Worm (Caenorhabditis elegans) whole organism, midembryonic: Measurements from ENCODE around the gene C48B4.3.

ENCODE experiments used
- T22C8.4 ChIP-seq: fragments of 200-800 bp; sonication (Bioruptor generic); IDR thresholded peaks from 2 replicates; pipeline ENCODE4 v1.3.6; 2022; ENCODE audit warnings: missing genetic modification characterization, missing compliant biosample characterization
- cog-1 ChIP-seq: sonication (generic microtip); optimal IDR thresholded peaks from 2 replicates; lab custom pipeline; 2016; ENCODE audit warnings: missing genetic modification characterization, missing compliant biosample characterization
- flt-1 ChIP-seq: fragments of 200-800 bp; sonication (Bioruptor generic); IDR thresholded peaks from 2 replicates; pipeline ENCODE4 v1.3.6; 2022; ENCODE audit warnings: missing genetic modification characterization, missing compliant biosample characterization
- klf-2 ChIP-seq: fragments of 200-800 bp; sonication (Bioruptor generic); conservative IDR thresholded peaks from 2 replicates; pipeline ENCODE4 v1.3.6; 2022; ENCODE audit warnings: missing genetic modification reagents, missing genetic modification characterization, missing compliant biosample characterization
- med-1 ChIP-seq: sonication (generic microtip); optimal IDR thresholded peaks from 2 replicates; lab custom pipeline; 2017; ENCODE audit warnings: missing genetic modification characterization, mild to moderate bottlenecking, missing compliant biosample characterization, antibody characterized with exemption, missing genetic modification reagents; ENCODE audit not compliant: insufficient read depth
- ref-1 ChIP-seq: fragments of 200-800 bp; sonication (Bioruptor generic); conservative IDR thresholded peaks from 2 replicates; pipeline ENCODE4 v1.3.6; 2022; ENCODE audit warnings: missing genetic modification reagents, missing genetic modification characterization, missing compliant biosample characterization
- tab-1 ChIP-seq: fragments of 200-800 bp; sonication (Bioruptor generic); IDR thresholded peaks from 2 replicates; pipeline ENCODE4 v1.3.6; 2022; ENCODE audit warnings: missing genetic modification characterization, missing compliant biosample characterization
- ztf-23 ChIP-seq: fragments of 200-800 bp; sonication (Bioruptor generic); IDR thresholded peaks from 2 replicates; pipeline ENCODE4 v1.3.6; 2022; ENCODE audit warnings: missing genetic modification reagents, missing genetic modification characterization, missing compliant biosample characterization
- ztf-29 ChIP-seq: fragments of 200-800 bp; sonication (Bioruptor generic); IDR thresholded peaks from 2 replicates; pipeline ENCODE4 v1.3.6; 2022; ENCODE audit warnings: missing genetic modification reagents, missing genetic modification characterization, missing compliant biosample characterization

The C48B4.3 gene

ce11 chrIII:9595563-9595962, 13.4 kb upstream of the C48B4.3 start, which contains the start of gene rom-2:
rom-2 (minus strand) TSS chrIII:9595663.
- TF ChIP-seq tab-1 (GFP tag; lab: Robert Waterston, UW) (no peak), T22C8.4 (GFP tag; lab: Robert Waterston, UW) (no peak), ref-1 (GFP tag; lab: Robert Waterston, UW) (no peak), cog-1 (no peak), flt-1 (GFP tag; lab: Robert Waterston, UW) (no peak), ztf-29 (GFP tag; lab: Robert Waterston, UW) (no peak)

ce11 chrIII:9592118-9592517, 9.9 kb upstream of the C48B4.3 start, which contains the start of gene acox-1.5:
acox-1.5 (minus strand) TSS chrIII:9592192.
- TF ChIP-seq ref-1 (GFP tag; lab: Robert Waterston, UW) (no peak), tab-1 (GFP tag; lab: Robert Waterston, UW) (no peak), flt-1 (GFP tag; lab: Robert Waterston, UW) (no peak), med-1 (GFP tag; lab: Kevin White, UChicago) (no peak), klf-2 (no peak), cog-1 (no peak), ztf-23 (GFP tag; lab: Robert Waterston, UW) (no peak), ztf-29 (GFP tag; lab: Robert Waterston, UW) (no peak), T22C8.4 (GFP tag; lab: Robert Waterston, UW) (no peak)

- TF ChIP-seq T22C8.4 (GFP tag; lab: Robert Waterston, UW) (no peak), med-1 (GFP tag; lab: Kevin White, UChicago) (no peak), ref-1 (GFP tag; lab: Robert Waterston, UW) (no peak), cog-1 (no peak), tab-1 (GFP tag; lab: Robert Waterston, UW) (no peak), ztf-29 (GFP tag; lab: Robert Waterston, UW) (no peak), ztf-23 (GFP tag; lab: Robert Waterston, UW) (no peak), flt-1 (GFP tag; lab: Robert Waterston, UW) (no peak), klf-2 (no peak)
Measured at ce11 chrIII:9590212-9590611, 8.0 kb upstream of the C48B4.3 start.

ce11 chrIII:9585314-9585713, 3.1 kb upstream of the C48B4.3 start:
- TF ChIP-seq klf-2 (no peak), T22C8.4 (GFP tag; lab: Robert Waterston, UW) (no peak), flt-1 (GFP tag; lab: Robert Waterston, UW) (no peak), ztf-23 (GFP tag; lab: Robert Waterston, UW) (no peak), ztf-29 (GFP tag; lab: Robert Waterston, UW) (no peak), ref-1 (GFP tag; lab: Robert Waterston, UW) (no peak), tab-1 (GFP tag; lab: Robert Waterston, UW) (no peak), med-1 (GFP tag; lab: Kevin White, UChicago) (no peak), cog-1 (no peak)

ce11 chrIII:9583224-9583623, 1.0 kb upstream of the C48B4.3 start:
- TF ChIP-seq klf-2 (no peak), med-1 (GFP tag; lab: Kevin White, UChicago) (no peak), flt-1 (GFP tag; lab: Robert Waterston, UW) (no peak), ref-1 (GFP tag; lab: Robert Waterston, UW) (no peak), T22C8.4 (GFP tag; lab: Robert Waterston, UW) (no peak), ztf-29 (GFP tag; lab: Robert Waterston, UW) (no peak), tab-1 (GFP tag; lab: Robert Waterston, UW) (no peak), cog-1 (no peak)

- TF ChIP-seq klf-2 (no peak), ref-1 (GFP tag; lab: Robert Waterston, UW) (no peak), ztf-23 (GFP tag; lab: Robert Waterston, UW) (no peak), flt-1 (GFP tag; lab: Robert Waterston, UW) (no peak), ztf-29 (GFP tag; lab: Robert Waterston, UW) (no peak), T22C8.4 (GFP tag; lab: Robert Waterston, UW) (no peak), cog-1 (no peak), tab-1 (GFP tag; lab: Robert Waterston, UW) (no peak), med-1 (GFP tag; lab: Kevin White, UChicago) (no peak)
Measured at ce11 chrIII:9580039-9580891, 1.9 kb downstream of the C48B4.3 start, which contains the start of gene ced-7. ced-7 (minus strand) TSS chrIII:9580089.

DNA sequence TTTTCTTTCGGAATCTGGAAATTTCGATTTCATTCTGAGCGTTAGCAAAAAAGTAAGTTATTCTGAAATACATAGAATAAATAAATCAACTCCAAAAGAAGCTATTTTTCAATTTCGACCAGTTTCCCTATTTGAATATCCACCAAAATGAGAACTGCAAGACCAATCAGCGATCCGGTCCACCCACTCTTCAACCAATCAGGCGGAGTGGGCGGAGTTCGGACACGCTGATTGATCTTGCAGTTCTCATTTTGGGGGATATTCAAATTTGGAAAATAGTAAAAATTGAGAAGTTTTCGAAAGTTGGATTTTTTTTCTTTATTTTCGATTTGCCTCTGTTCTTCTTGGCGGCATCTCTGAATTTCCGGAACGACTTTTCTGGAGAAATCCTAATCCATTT, 11.3 kb downstream of the C48B4.3 start:
- TF ChIP-seq ref-1 (GFP tag; lab: Robert Waterston, UW) (no peak), T22C8.4 (GFP tag; lab: Robert Waterston, UW) (no peak), ztf-29 (GFP tag; lab: Robert Waterston, UW) (no peak), ztf-23 (GFP tag; lab: Robert Waterston, UW) (no peak), cog-1 (no peak), tab-1 (GFP tag; lab: Robert Waterston, UW) (no peak), flt-1 (GFP tag; lab: Robert Waterston, UW) (no peak), klf-2 (no peak), med-1 (GFP tag; lab: Kevin White, UChicago) (no peak)

DNA sequence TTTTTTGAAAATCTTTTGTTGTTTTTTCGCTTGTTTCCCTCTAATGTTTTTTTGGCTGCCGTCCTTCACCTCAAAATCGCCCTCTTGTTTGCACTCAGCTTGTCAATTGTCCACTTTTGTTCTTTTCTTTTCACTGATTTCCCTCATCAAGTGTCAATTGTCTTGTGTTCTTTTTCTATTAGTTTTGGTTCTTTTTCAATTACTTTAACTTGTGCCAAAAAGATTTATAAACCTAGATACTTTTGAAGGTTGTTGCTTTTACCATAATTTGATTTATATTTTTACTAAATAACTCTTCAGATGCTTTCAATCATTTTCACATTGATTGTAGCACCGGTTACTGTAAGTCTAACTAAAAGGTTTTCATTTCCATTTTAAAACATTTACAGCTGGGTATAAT, 13.7 kb downstream of the C48B4.3 start, which contains the start of gene C48B4.13:
C48B4.13 (plus strand) TSS at position 301 of the 400 bp plus-strand sequence.
- TF ChIP-seq cog-1 (no peak), tab-1 (GFP tag; lab: Robert Waterston, UW) (no peak), ztf-29 (GFP tag; lab: Robert Waterston, UW) (no peak), med-1 (GFP tag; lab: Kevin White, UChicago) (no peak), ztf-23 (GFP tag; lab: Robert Waterston, UW) (no peak), ref-1 (GFP tag; lab: Robert Waterston, UW) (no peak), T22C8.4 (GFP tag; lab: Robert Waterston, UW) (no peak), klf-2 (no peak), flt-1 (GFP tag; lab: Robert Waterston, UW) (no peak)

- TF ChIP-seq tab-1 (GFP tag; lab: Robert Waterston, UW) = no peak
- no peak for TF ChIP-seq ztf-29 (GFP tag; lab: Robert Waterston, UW)
- no peak for TF ChIP-seq flt-1 (GFP tag; lab: Robert Waterston, UW)
- no peak for TF ChIP-seq ref-1 (GFP tag; lab: Robert Waterston, UW)
Measured at ce11 chrIII:9565973-9566372, 16.2 kb downstream of the C48B4.3 start, which contains the start of gene C48B4.11. C48B4.11 (minus strand) TSS chrIII:9566115.
